Fruit fly (Drosophila melanogaster) ovary, adult (tissue): ENCODE results near the gene Tsp3A.

Experiments used
- CG17801 ChIP-seq: fragments of 200-800 bp; optimal IDR thresholded peaks from 2 replicates; lab custom pipeline; 2019; ENCODE audit warnings: missing biosample characterization, mild to moderate bottlenecking, missing genetic modification characterization, moderate library complexity; ENCODE audit not compliant: partially characterized antibody

The Tsp3A gene

DNA sequence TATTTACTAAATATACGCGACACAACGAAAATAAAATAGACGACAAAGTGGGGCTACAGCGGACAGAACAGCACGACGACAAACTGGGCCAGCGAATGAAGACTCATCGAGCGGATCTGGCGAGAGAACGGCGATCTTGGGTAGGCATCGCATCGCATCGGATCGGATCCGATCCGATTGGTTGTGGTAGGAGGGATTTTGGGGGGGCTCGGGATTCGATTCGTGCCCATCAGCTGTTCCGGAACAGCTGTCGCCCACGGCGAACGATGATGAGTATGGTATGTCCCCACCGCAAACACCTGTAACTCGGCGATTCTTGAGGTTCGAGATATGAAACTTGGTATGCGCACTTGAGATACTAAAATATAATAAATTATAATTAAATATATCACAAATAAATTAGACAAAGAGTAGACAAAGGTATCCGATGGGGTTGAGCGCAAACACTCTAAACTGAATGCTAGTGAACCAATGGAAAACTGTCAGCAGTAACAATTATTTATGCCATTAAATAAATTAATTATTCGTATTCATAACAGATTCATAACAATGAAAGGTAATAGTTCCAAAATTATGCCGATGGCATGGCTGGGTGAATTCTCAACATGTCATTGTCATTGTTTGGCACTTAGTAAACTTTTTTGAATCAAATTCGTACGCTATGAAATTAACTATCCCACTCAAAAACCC lies 39.1 kb downstream of the Tsp3A start, which contains the start of the genes Vha36-3 and AANATL7:
Vha36-3 (minus strand) TSS at position 242 of the 690 bp plus-strand sequence.
AANATL7 (plus strand) TSS at position 640 of the 690 bp plus-strand sequence.
- TF ChIP-seq CG17801 (GFP tag; lab: Kevin White, UChicago) = no peak
